Fruit fly (Drosophila melanogaster): Measurements from ENCODE around the gene ppk18.

ppk18 gene

dm6 chr2L:9758856-9759255, 11.9 kb downstream of the ppk18 start (continued):
- TF ChIP-seq D19B (GFP tag; optimal IDR thresholded peaks at IDR 0.05), result no peak
- TF ChIP-seq gcm2 (GFP tag; optimal IDR thresholded peaks at IDR 0.05), result no peak
- TF ChIP-seq Abd-B (GFP tag; optimal IDR thresholded peaks at IDR 0.05), result peak; percentile 64
- TF ChIP-seq CG17829 (tag; optimal IDR thresholded peaks at IDR 0.05), result peak; percentile 69
- no peak for TF ChIP-seq usp (GFP tag; optimal IDR thresholded peaks at IDR 0.05)
- TF ChIP-seq CG2120 (GFP tag; optimal IDR thresholded peaks at IDR 0.05), result peak; percentile 78
- no peak for TF ChIP-seq CG8281 (tag; optimal IDR thresholded peaks at IDR 0.05)
- peak; percentile 53 for TF ChIP-seq CG33213 (GFP tag; optimal IDR thresholded peaks at IDR 0.05)
- TF ChIP-seq cwo (GFP tag; optimal IDR thresholded peaks at IDR 0.05), result no peak
- TF ChIP-seq Neu2 (GFP tag; optimal IDR thresholded peaks at IDR 0.05; ENCODE audit: borderline replicate concordance), result no peak
- peak; percentile 54 for TF ChIP-seq Dek (tag; optimal IDR thresholded peaks at IDR 0.05)
- peak; percentile 82 for TF ChIP-seq Dbx (GFP tag; IDR thresholded peaks at IDR 0.05)
- no peak for TF ChIP-seq Spps (tag; optimal IDR thresholded peaks at IDR 0.05)
- TF ChIP-seq row (GFP tag; IDR thresholded peaks at IDR 0.05), result peak; percentile 96
- TF ChIP-seq CG10321 (GFP tag; IDR thresholded peaks at IDR 0.05), result 0 out of 2 replicates have a peak, but pooled peaks have one; percentile 18
- TF ChIP-seq sob (GFP tag; IDR thresholded peaks at IDR 0.05), result peak; percentile 84
- peak; percentile 59 for TF ChIP-seq lab (GFP tag; optimal IDR thresholded peaks at IDR 0.05)
- peak; percentile 70 for TF ChIP-seq CoRest (tag; optimal IDR thresholded peaks at IDR 0.05)
- TF ChIP-seq tna (GFP tag; IDR thresholded peaks at IDR 0.05; ENCODE audit: partially characterized antibody), result peak; percentile 86
- peak; percentile 99 for TF ChIP-seq crol (GFP tag; IDR thresholded peaks at IDR 0.05)
- TF ChIP-seq Hr3 (GFP tag; optimal IDR thresholded peaks at IDR 0.05), result peak; percentile 42
- no peak for TF ChIP-seq wek (GFP tag; optimal IDR thresholded peaks at IDR 0.05)
- TF ChIP-seq corto (GFP tag; optimal IDR thresholded peaks at IDR 0.05), result no peak
- no peak for TF ChIP-seq CG17802 (tag; optimal IDR thresholded peaks at IDR 0.05)
- peak; percentile 83 for TF ChIP-seq vvl (GFP tag; IDR thresholded peaks at IDR 0.05)
- peak; percentile 42 for TF ChIP-seq oc (tag; optimal IDR thresholded peaks at IDR 0.05)
- peak; percentile 58 for TF ChIP-seq bab2 (GFP tag; optimal IDR thresholded peaks at IDR 0.05)
- peak; percentile 62 for TF ChIP-seq HLH3B (GFP tag; IDR thresholded peaks at IDR 0.05)
- peak; percentile 21 for TF ChIP-seq fru (optimal IDR thresholded peaks at IDR 0.05)
- TF ChIP-seq da (GFP tag; optimal IDR thresholded peaks at IDR 0.05), result peak; percentile 23
- peak; percentile 1 for TF ChIP-seq Nf-YB (GFP tag; optimal IDR thresholded peaks at IDR 0.05)
- peak; percentile 4 for TF ChIP-seq cato (GFP tag; optimal IDR thresholded peaks at IDR 0.05; ENCODE audit: borderline replicate concordance)
- TF ChIP-seq esg (GFP tag; conservative IDR thresholded peaks at IDR 0.05), result peak; percentile 47; the same call in 1 of the 2 replicates
- peak; percentile 61 for TF ChIP-seq CHES-1-like (GFP tag; optimal IDR thresholded peaks at IDR 0.05)
- TF ChIP-seq Asciz (GFP tag; optimal IDR thresholded peaks at IDR 0.05), result no peak
- no peak for TF ChIP-seq h (optimal IDR thresholded peaks at IDR 0.05)
- no peak for TF ChIP-seq Stat92E (GFP tag; optimal IDR thresholded peaks at IDR 0.05)
- peak; percentile 45 for TF ChIP-seq caup (GFP tag; optimal IDR thresholded peaks at IDR 0.05; ENCODE audit: severe bottlenecking)
- peak; percentile 63; the same call in 1 of the 3 replicates for TF ChIP-seq sr (GFP tag; IDR thresholded peaks at IDR 0.05)
- no peak for TF ChIP-seq CG43689 (GFP tag; IDR thresholded peaks at IDR 0.05)
- peak; percentile 69 for TF ChIP-seq wdn (GFP tag; IDR thresholded peaks at IDR 0.05)
- no peak for TF ChIP-seq CG18619 (GFP tag; optimal IDR thresholded peaks at IDR 0.05)
- TF ChIP-seq ranshi (GFP tag; IDR thresholded peaks at IDR 0.05), result peak; percentile 53; the same call in 1 of the 2 replicates
- peak; percentile 92 for TF ChIP-seq CG9932 (GFP tag; IDR thresholded peaks at IDR 0.05)
- TF ChIP-seq B-H1 (GFP tag; IDR thresholded peaks at IDR 0.05), result peak; percentile 34; the same call in 2 of the 3 replicates
- peak; percentile 26 for TF ChIP-seq vfl (GFP tag; optimal IDR thresholded peaks at IDR 0.05)
- TF ChIP-seq sim (GFP tag; IDR thresholded peaks at IDR 0.05), result no peak
- peak; percentile 55 for TF ChIP-seq ind (GFP tag; optimal IDR thresholded peaks at IDR 0.05)
- TF ChIP-seq Aef1 (GFP tag; IDR thresholded peaks at IDR 0.05), result peak; percentile 93
- no peak for TF ChIP-seq pfk (GFP tag; optimal IDR thresholded peaks at IDR 0.05)
- TF ChIP-seq Kr (GFP tag; optimal IDR thresholded peaks at IDR 0.05), result no peak
